Worm (Caenorhabditis elegans): ENCODE data around the gene ZK180.8.

ce11 chrIV:4482531-4482930 lies 29.0 kb downstream of the ZK180.8 start, which contains the start of gene M01H9.4:
- TF ChIP-seq aly-2 (tag; optimal IDR thresholded peaks at IDR 0.05) (no peak), egl-5 (tag; optimal IDR thresholded peaks at IDR 0.05) (no peak), nhr-77 (tag; optimal IDR thresholded peaks at IDR 0.05) (no peak), pha-4 (tag; optimal IDR thresholded peaks at IDR 0.05) (peak; percentile 55), pqm-1 (tag; optimal IDR thresholded peaks at IDR 0.05) (peak; percentile 82), nhr-11 (tag; optimal IDR thresholded peaks at IDR 0.05) (no peak), ztf-11 (tag; optimal IDR thresholded peaks at IDR 0.05) (no peak), fos-1 (tag; optimal IDR thresholded peaks at IDR 0.05) (no peak)
